Worm (Caenorhabditis elegans) whole organism, young adult: ENCODE results near the gene D2045.5.

Experiments
- D2030.7 ChIP-seq: fragments of 200-800 bp; sonication (Bioruptor generic); IDR thresholded peaks from 2 replicates; pipeline ENCODE4 v1.3.6; 2022; ENCODE audit warnings: missing genetic modification reagents, missing genetic modification characterization, missing compliant biosample characterization
- F37B4.10 ChIP-seq: fragments of 200-800 bp; sonication (Bioruptor generic); IDR thresholded peaks from 2 replicates; pipeline ENCODE4 v1.3.6; 2022; ENCODE audit warnings: missing genetic modification characterization, missing compliant biosample characterization
- F57C9.4 ChIP-seq: sonication (generic microtip); optimal IDR thresholded peaks from 2 replicates; lab custom pipeline; 2017; ENCODE audit warnings: mild to moderate bottlenecking, missing genetic modification characterization, missing compliant biosample characterization
- K11D2.4 ChIP-seq: fragments of 200-800 bp; sonication (Bioruptor generic); IDR thresholded peaks from 2 replicates; pipeline ENCODE4 v1.3.6; 2022; ENCODE audit warnings: missing genetic modification reagents, missing genetic modification characterization, missing compliant biosample characterization
- K12H6.12 ChIP-seq: fragments of 200-800 bp; sonication (Bioruptor generic); optimal IDR thresholded peaks from 2 replicates; lab custom pipeline; 2018; ENCODE audit warnings: mild to moderate bottlenecking, missing genetic modification characterization, missing compliant biosample characterization
- T07F8.4 ChIP-seq: sonication (generic microtip); optimal IDR thresholded peaks from 2 replicates; lab custom pipeline; 2016; ENCODE audit warnings: mild to moderate bottlenecking, missing genetic modification characterization, moderate library complexity, missing compliant biosample characterization
- T26A5.8 ChIP-seq: sonication (generic microtip); optimal IDR thresholded peaks from 2 replicates; lab custom pipeline; 2016; ENCODE audit warnings: missing genetic modification characterization, missing compliant biosample characterization
- Y53G8AR.9 ChIP-seq: fragments of 200-800 bp; sonication (Bioruptor generic); conservative IDR thresholded peaks from 2 replicates; pipeline ENCODE4 v1.3.6; 2022; ENCODE audit warnings: missing genetic modification reagents, missing genetic modification characterization, missing compliant biosample characterization
- Y67H2A.10 ChIP-seq: fragments of 200-800 bp; sonication (Bioruptor generic); conservative IDR thresholded peaks from 2 replicates; pipeline ENCODE4 v1.3.6; 2022; ENCODE audit warnings: missing genetic modification reagents, missing genetic modification characterization, missing compliant biosample characterization
- Y79H2A.3 ChIP-seq: fragments of 200-800 bp; sonication (Bioruptor generic); conservative IDR thresholded peaks from 2 replicates; pipeline ENCODE4 v1.3.6; 2022; ENCODE audit warnings: missing genetic modification reagents, missing genetic modification characterization, missing compliant biosample characterization
- aptf-2 ChIP-seq: fragments of 200-800 bp; sonication (Bioruptor generic); conservative IDR thresholded peaks from 2 replicates; pipeline ENCODE4 v1.3.6; 2022; ENCODE audit warnings: missing genetic modification reagents, missing genetic modification characterization, missing compliant biosample characterization
- athp-1 ChIP-seq: sonication (generic microtip); optimal IDR thresholded peaks from 2 replicates; lab custom pipeline; 2017; ENCODE audit warnings: mild to moderate bottlenecking, missing genetic modification characterization, missing compliant biosample characterization
- attf-5 ChIP-seq: fragments of 200-800 bp; sonication (Bioruptor generic); optimal IDR thresholded peaks from 2 replicates; lab custom pipeline; 2018; ENCODE audit warnings: mild to moderate bottlenecking, missing genetic modification characterization, missing compliant biosample characterization
- attf-6 ChIP-seq: fragments of 200-800 bp; sonication (Bioruptor generic); IDR thresholded peaks from 2 replicates; pipeline ENCODE4 v1.3.6; 2022; ENCODE audit warnings: missing genetic modification reagents, missing genetic modification characterization, missing compliant biosample characterization
- cebp-1 ChIP-seq, 2 experiments: fragments of 200-800 bp in 1 of 2; sonication (Bioruptor generic) in 1 of 2; sonication (generic microtip) in 1 of 2; IDR thresholded peaks in 1 of 2; optimal IDR thresholded peaks in 1 of 2; 2 replicates each; pipeline versions ENCODE4 v1.3.6 to Lab custom; 2017 to 2022; ENCODE audit warnings: missing compliant biosample characterization in 2 of 2, missing genetic modification characterization in 2 of 2, mild to moderate bottlenecking in 1 of 2, missing genetic modification reagents in 1 of 2, moderate library complexity in 1 of 2
- ceh-79 ChIP-seq: sonication (generic microtip); optimal IDR thresholded peaks from 2 replicates; lab custom pipeline; 2017; ENCODE audit warnings: mild to moderate bottlenecking, missing genetic modification characterization, missing compliant biosample characterization
- die-1 ChIP-seq: sonication (generic microtip); optimal IDR thresholded peaks from 2 replicates; lab custom pipeline; 2016; ENCODE audit warnings: missing genotype, mild to moderate bottlenecking, missing genetic modification characterization, missing compliant biosample characterization
- dox-1 ChIP-seq: fragments of 200-800 bp; sonication (Bioruptor generic); IDR thresholded peaks from 2 replicates; pipeline ENCODE4 v1.3.6; 2022; ENCODE audit warnings: missing genetic modification reagents, missing genetic modification characterization, missing compliant biosample characterization
- egl-44 ChIP-seq: fragments of 200-800 bp; sonication (Bioruptor generic); IDR thresholded peaks from 2 replicates; pipeline ENCODE4 v1.3.6; 2022; ENCODE audit warnings: missing genetic modification reagents, missing genetic modification characterization, missing compliant biosample characterization
- ets-4 ChIP-seq: fragments of 200-800 bp; sonication (Bioruptor generic); optimal IDR thresholded peaks from 2 replicates; lab custom pipeline; 2018; ENCODE audit warnings: mild to moderate bottlenecking, missing genetic modification characterization, missing compliant biosample characterization
- gei-17 ChIP-seq: fragments of 200-800 bp; sonication (Bioruptor generic); optimal IDR thresholded peaks from 2 replicates; lab custom pipeline; 2018; ENCODE audit warnings: mild to moderate bottlenecking, missing genetic modification characterization, missing compliant biosample characterization
- hlh-12 ChIP-seq: sonication (generic microtip); optimal IDR thresholded peaks from 2 replicates; lab custom pipeline; 2016; ENCODE audit warnings: missing genetic modification characterization, missing compliant biosample characterization
- hrde-1 ChIP-seq: sonication (generic microtip); optimal IDR thresholded peaks from 2 replicates; lab custom pipeline; 2016; ENCODE audit warnings: missing genetic modification characterization, mild to moderate bottlenecking, missing compliant biosample characterization, moderate library complexity, missing genotype, missing genetic modification reagents, borderline replicate concordance
- let-607 ChIP-seq, 2 experiments: fragments of 200-800 bp in 1 of 2; sonication (Bioruptor generic) in 1 of 2; sonication (generic microtip) in 1 of 2; optimal IDR thresholded peaks; 2 replicates each; lab custom pipeline; 2016 to 2018; ENCODE audit warnings: mild to moderate bottlenecking in 2 of 2, missing compliant biosample characterization in 2 of 2, missing genetic modification characterization in 2 of 2, moderate library complexity in 2 of 2, missing genotype in 1 of 2
- lin-40 ChIP-seq: sonication (generic microtip); optimal IDR thresholded peaks from 2 replicates; lab custom pipeline; 2016; ENCODE audit warnings: missing genetic modification characterization, mild to moderate bottlenecking, missing compliant biosample characterization, missing genotype, missing genetic modification reagents
- lir-1 ChIP-seq: fragments of 200-800 bp; sonication (Bioruptor generic); conservative IDR thresholded peaks from 2 replicates; pipeline ENCODE4 v1.3.6; 2022; ENCODE audit warnings: missing genetic modification reagents, missing genetic modification characterization, missing compliant biosample characterization
- lsy-27 ChIP-seq: sonication (generic microtip); optimal IDR thresholded peaks from 2 replicates; lab custom pipeline; 2017; ENCODE audit warnings: missing genetic modification characterization, mild to moderate bottlenecking, missing compliant biosample characterization, antibody characterized with exemption, missing genotype, borderline replicate concordance; ENCODE audit not compliant: insufficient read depth
- madf-10 ChIP-seq: sonication (generic microtip); optimal IDR thresholded peaks from 2 replicates; lab custom pipeline; 2016; ENCODE audit warnings: mild to moderate bottlenecking, missing genetic modification characterization, missing compliant biosample characterization
- madf-6 ChIP-seq: fragments of 200-800 bp; sonication (Bioruptor generic); IDR thresholded peaks from 2 replicates; pipeline ENCODE4 v1.3.6; 2022; ENCODE audit warnings: missing genetic modification reagents, missing genetic modification characterization, missing compliant biosample characterization
- madf-8 ChIP-seq: fragments of 200-800 bp; sonication (Bioruptor generic); conservative IDR thresholded peaks from 2 replicates; pipeline ENCODE4 v1.3.6; 2022; ENCODE audit warnings: missing genetic modification reagents, missing genetic modification characterization, missing compliant biosample characterization
- mcd-1 ChIP-seq: fragments of 200-800 bp; sonication (Bioruptor generic); IDR thresholded peaks from 2 replicates; pipeline ENCODE4 v1.3.6; 2022; ENCODE audit warnings: missing genetic modification reagents, missing genetic modification characterization, missing compliant biosample characterization
- mxl-1 ChIP-seq: sonication (generic microtip); optimal IDR thresholded peaks from 2 replicates; lab custom pipeline; 2016; ENCODE audit warnings: missing genetic modification characterization, missing compliant biosample characterization
- nfya-1 ChIP-seq: sonication (generic microtip); optimal IDR thresholded peaks from 2 replicates; lab custom pipeline; 2017; ENCODE audit warnings: antibody characterized with exemption, missing compliant biosample characterization, missing genetic modification characterization, borderline replicate concordance; ENCODE audit not compliant: insufficient read depth
- nfyb-1 ChIP-seq: fragments of 200-800 bp; sonication (Bioruptor generic); IDR thresholded peaks from 2 replicates; pipeline ENCODE4 v1.3.6; 2022; ENCODE audit warnings: missing genetic modification reagents, missing genetic modification characterization, missing compliant biosample characterization
- nhr-179 ChIP-seq: sonication (generic microtip); optimal IDR thresholded peaks from 2 replicates; lab custom pipeline; 2016; ENCODE audit warnings: mild to moderate bottlenecking, missing genetic modification characterization, missing compliant biosample characterization
- nhr-90 ChIP-seq: sonication (generic microtip); optimal IDR thresholded peaks from 2 replicates; lab custom pipeline; 2016; ENCODE audit warnings: missing genotype, mild to moderate bottlenecking, missing genetic modification characterization, missing compliant biosample characterization
- rcor-1 ChIP-seq: fragments of 200-800 bp; sonication (Bioruptor generic); IDR thresholded peaks from 2 replicates; pipeline ENCODE4 v1.3.6; 2022; ENCODE audit warnings: missing genetic modification reagents, missing genetic modification characterization, missing compliant biosample characterization
- snpc-4 ChIP-seq, 5 experiments: fragments of 150-350 bp in 1 of 5; sonication (generic microtip) in 4 of 5; optimal IDR thresholded peaks; 2 replicates each; lab custom pipeline; 2014 to 2018; ENCODE audit warnings: missing genetic modification characterization in 5 of 5, missing biosample characterization in 3 of 5, antibody characterized with exemption in 2 of 5, mild to moderate bottlenecking in 2 of 5, missing compliant biosample characterization in 2 of 5, missing genotype in 2 of 5, moderate library complexity in 2 of 5, missing genetic modification reagents in 1 of 5
- tbp1 ChIP-seq: fragments of 200-800 bp; sonication (Bioruptor generic); optimal IDR thresholded peaks from 2 replicates; lab custom pipeline; 2018; ENCODE audit warnings: mild to moderate bottlenecking, missing genetic modification characterization, missing compliant biosample characterization
- tlf-1 ChIP-seq: fragments of 200-800 bp; sonication (Bioruptor generic); optimal IDR thresholded peaks from 2 replicates; lab custom pipeline; 2018; ENCODE audit warnings: mild to moderate bottlenecking, missing genetic modification characterization, missing compliant biosample characterization
- unc-62 ChIP-seq: fragments of 150-350 bp; optimal IDR thresholded peaks from 2 replicates; lab custom pipeline; 2014; ENCODE audit warnings: missing biosample characterization, missing genetic modification reagents, missing genetic modification characterization
- ztf-18 ChIP-seq: sonication (generic microtip); optimal IDR thresholded peaks from 2 replicates; lab custom pipeline; 2016; ENCODE audit warnings: missing genotype, mild to moderate bottlenecking, missing genetic modification characterization, missing compliant biosample characterization
- ztf-22 ChIP-seq: fragments of 200-800 bp; sonication (Bioruptor generic); optimal IDR thresholded peaks from 2 replicates; lab custom pipeline; 2018; ENCODE audit warnings: mild to moderate bottlenecking, missing genetic modification characterization, moderate library complexity, missing compliant biosample characterization
- ztf-26 ChIP-seq: sonication (generic microtip); optimal IDR thresholded peaks from 2 replicates; lab custom pipeline; 2017; ENCODE audit warnings: missing genetic modification characterization, missing compliant biosample characterization
- ztf-28 ChIP-seq: fragments of 200-800 bp; sonication (Bioruptor generic); IDR thresholded peaks from 2 replicates; pipeline ENCODE4 v1.3.6; 2022; ENCODE audit warnings: missing genetic modification reagents, missing genetic modification characterization, missing compliant biosample characterization

The D2045.5 gene

DNA sequence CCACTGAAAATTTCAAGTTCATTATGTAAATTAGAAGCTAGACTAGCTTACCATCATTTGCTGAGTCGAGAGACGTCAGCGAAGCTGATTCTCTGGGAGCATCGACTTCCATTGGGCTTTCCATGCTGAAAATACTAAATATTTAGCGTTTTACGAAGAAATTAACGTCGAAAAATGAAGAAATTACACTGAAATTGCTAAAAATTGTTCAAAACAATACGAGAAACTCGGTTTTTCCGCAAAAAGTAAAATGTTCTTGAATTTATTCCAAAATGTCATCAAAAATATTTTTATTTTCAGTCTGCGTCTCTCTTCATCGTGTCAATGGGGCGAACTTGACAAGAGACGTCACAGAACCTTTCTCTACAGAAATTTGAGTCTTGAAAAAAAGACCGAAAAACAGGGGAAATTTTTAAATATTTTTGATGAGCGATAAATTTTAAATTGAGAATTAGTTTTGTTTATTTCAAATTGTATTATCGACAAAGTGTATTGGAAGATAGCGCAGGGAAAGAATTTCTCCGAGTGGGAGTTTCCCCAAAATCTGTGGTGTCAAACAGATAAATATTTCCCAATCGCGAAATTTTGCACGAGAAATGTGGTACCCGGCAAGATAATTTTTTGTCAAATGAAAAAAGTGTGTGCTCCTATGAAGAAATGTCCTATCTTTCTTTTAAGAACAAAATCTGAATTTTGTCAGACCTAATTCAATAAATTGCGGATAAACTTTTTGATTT is 8.8 kb downstream of the D2045.5 start, which contains the start of gene ecps-1:
ecps-1 (minus strand) TSS at position 125 of the 737 bp plus-strand sequence.
- TF ChIP-seq T07F8.4 (peak; percentile 60), snpc-4 (GFP tag; optimal IDR thresholded peaks at IDR 0.05; lab: Kevin White, UChicago) (peak; percentile 76), snpc-4 (tag; optimal IDR thresholded peaks at IDR 0.05; lab: Kevin White, UChicago) (peak; percentile 44 to 76 (median 54)), K12H6.12 (tag; lab: Kevin White, UChicago) (peak; percentile 63), T26A5.8 (no peak), tlf-1 (GFP tag; lab: Kevin White, UChicago) (peak; percentile 75), attf-5 (GFP tag; lab: Kevin White, UChicago) (peak; percentile 100), let-607 (tag; optimal IDR thresholded peaks at IDR 0.05; lab: Kevin White, UChicago) (peak; percentile 14 to 19), madf-8 (GFP tag; lab: Robert Waterston, UW) (peak; percentile 68), ets-4 (GFP tag; lab: Kevin White, UChicago) (no peak), nhr-90 (tag; lab: Kevin White, UChicago) (no peak), rcor-1 (GFP tag; lab: Robert Waterston, UW) (peak; percentile 93), K11D2.4 (peak; percentile 68; the same call in 1 of the 2 replicates), Y79H2A.3 (GFP tag; lab: Robert Waterston, UW) (peak; percentile 79), die-1 (tag; lab: Kevin White, UChicago) (no peak), tbp1 (GFP tag; lab: Kevin White, UChicago) (peak; percentile 73), madf-10 (tag; lab: Kevin White, UChicago) (peak; percentile 76), unc-62 (GFP tag; lab: Kevin White, UChicago) (no peak), dox-1 (peak; percentile 93), aptf-2 (GFP tag; lab: Robert Waterston, UW) (peak; percentile 74; the same call in 1 of the 2 replicates), mxl-1 (no peak), ceh-79 (tag; lab: Kevin White, UChicago) (no peak), ztf-22 (peak; percentile 12), attf-6 (GFP tag; lab: Robert Waterston, UW) (peak; percentile 78; the same call in 1 of the 2 replicates), hlh-12 (tag; lab: Kevin White, UChicago) (no peak), ztf-28 (peak; percentile 96), ztf-26 (tag; lab: Kevin White, UChicago) (no peak), D2030.7 (GFP tag; lab: Robert Waterston, UW) (peak; percentile 96), nfya-1 (tag; lab: Kevin White, UChicago) (no peak), nhr-179 (tag; lab: Kevin White, UChicago) (no peak), ztf-18 (peak; percentile 61), Y53G8AR.9 (GFP tag; lab: Robert Waterston, UW) (0 out of 2 replicates have a peak, but pooled peaks have one; percentile 30), lir-1 (peak; percentile 88), hrde-1 (tag; lab: Kevin White, UChicago) (no peak), cebp-1 (GFP tag; IDR thresholded peaks at IDR 0.05; lab: Robert Waterston, UW) (peak; percentile 64), cebp-1 (tag; optimal IDR thresholded peaks at IDR 0.05; lab: Kevin White, UChicago) (peak; percentile 69), gei-17 (GFP tag; lab: Kevin White, UChicago) (no peak), athp-1 (peak; percentile 91), nfyb-1 (0 out of 2 replicates have a peak, but pooled peaks have one; percentile 54), Y67H2A.10 (GFP tag; lab: Robert Waterston, UW) (peak; percentile 62; the same call in 1 of the 2 replicates), lin-40 (tag; lab: Kevin White, UChicago) (peak; percentile 65), mcd-1 (GFP tag; lab: Robert Waterston, UW) (peak; percentile 98), F37B4.10 (GFP tag; lab: Robert Waterston, UW) (no peak), F57C9.4 (no peak), madf-6 (peak; percentile 84), egl-44 (no peak), lsy-27 (tag; lab: Kevin White, UChicago) (peak; percentile 25)
